Worm (Caenorhabditis elegans) whole organism, young adult: Measurements from ENCODE around the gene ptr-13.

Experiments used
- F10E7.11 ChIP-seq: sonication (generic microtip); optimal IDR thresholded peaks from 2 replicates; lab custom pipeline; 2017; ENCODE audit warnings: mild to moderate bottlenecking, missing genetic modification characterization, moderate library complexity, missing compliant biosample characterization
- T26A5.8 ChIP-seq: sonication (generic microtip); optimal IDR thresholded peaks from 2 replicates; lab custom pipeline; 2016; ENCODE audit warnings: missing genetic modification characterization, missing compliant biosample characterization
- lag-1 ChIP-seq: fragments of 200-800 bp; sonication (Bioruptor generic); IDR thresholded peaks from 2 replicates; pipeline ENCODE4 v1.3.6; 2022; ENCODE audit warnings: missing genetic modification reagents, missing genetic modification characterization, missing compliant biosample characterization
- let-607 ChIP-seq, 2 experiments: fragments of 200-800 bp in 1 of 2; sonication (Bioruptor generic) in 1 of 2; sonication (generic microtip) in 1 of 2; optimal IDR thresholded peaks; 2 replicates each; lab custom pipeline; 2016 to 2018; ENCODE audit warnings: mild to moderate bottlenecking in 2 of 2, missing compliant biosample characterization in 2 of 2, missing genetic modification characterization in 2 of 2, moderate library complexity in 2 of 2, missing genotype in 1 of 2
- madf-10 ChIP-seq: sonication (generic microtip); optimal IDR thresholded peaks from 2 replicates; lab custom pipeline; 2016; ENCODE audit warnings: mild to moderate bottlenecking, missing genetic modification characterization, missing compliant biosample characterization
- madf-8 ChIP-seq: fragments of 200-800 bp; sonication (Bioruptor generic); conservative IDR thresholded peaks from 2 replicates; pipeline ENCODE4 v1.3.6; 2022; ENCODE audit warnings: missing genetic modification reagents, missing genetic modification characterization, missing compliant biosample characterization
- mxl-1 ChIP-seq: sonication (generic microtip); optimal IDR thresholded peaks from 2 replicates; lab custom pipeline; 2016; ENCODE audit warnings: missing genetic modification characterization, missing compliant biosample characterization
- nfyb-1 ChIP-seq: fragments of 200-800 bp; sonication (Bioruptor generic); IDR thresholded peaks from 2 replicates; pipeline ENCODE4 v1.3.6; 2022; ENCODE audit warnings: missing genetic modification reagents, missing genetic modification characterization, missing compliant biosample characterization
- sptf-2 ChIP-seq: fragments of 200-800 bp; sonication (Bioruptor generic); optimal IDR thresholded peaks from 2 replicates; lab custom pipeline; 2018; ENCODE audit warnings: mild to moderate bottlenecking, missing genetic modification characterization, missing compliant biosample characterization

DNA sequence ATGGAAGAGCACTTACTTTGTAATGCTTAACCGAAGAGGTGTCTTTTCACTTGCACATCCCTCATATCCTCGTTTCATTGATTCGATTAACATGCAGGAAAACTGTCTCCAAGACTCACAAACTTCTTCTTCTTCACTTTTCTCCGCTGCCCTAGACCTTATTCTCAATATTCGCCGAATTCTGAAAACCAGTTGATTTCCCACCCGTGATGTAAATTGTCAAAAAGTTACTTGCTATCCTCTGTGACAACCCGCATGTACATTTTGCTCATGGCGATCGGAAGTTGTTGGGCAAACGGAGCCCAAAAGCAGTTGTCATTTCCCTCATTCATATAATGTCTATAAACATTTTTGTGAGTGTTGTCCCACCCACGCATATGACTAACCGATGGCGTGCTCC, 51.9 kb downstream of the ptr-13 start:
- TF ChIP-seq nfyb-1 (GFP tag; lab: Robert Waterston, UW) = no peak
- TF ChIP-seq madf-10 (tag; lab: Kevin White, UChicago) = no peak
- no peak for TF ChIP-seq F10E7.11 (tag; lab: Kevin White, UChicago)
- no peak for TF ChIP-seq sptf-2 (GFP tag; lab: Kevin White, UChicago)
- TF ChIP-seq mxl-1 (tag; lab: Kevin White, UChicago) = no peak
- TF ChIP-seq let-607 (tag; optimal IDR thresholded peaks at IDR 0.05; lab: Kevin White, UChicago) = no peak
- no peak for TF ChIP-seq T26A5.8 (tag; lab: Kevin White, UChicago)
- TF ChIP-seq lag-1 (GFP tag; lab: Robert Waterston, UW) = no peak
- no peak for TF ChIP-seq madf-8 (GFP tag; lab: Robert Waterston, UW)
